Worm (Caenorhabditis elegans) whole organism, L1 larva: ENCODE data around the gene nmr-2.
A peak's percentile ranks its signal among the peaks of the same experiment; 100 is the strongest.

Experiments
- C16A3.4 ChIP-seq: fragments of 150-350 bp; optimal IDR thresholded peaks from 2 replicates; lab custom pipeline; 2014; ENCODE audit warnings: missing biosample characterization, missing genetic modification characterization
- C34B4.2 ChIP-seq: sonication (generic microtip); optimal IDR thresholded peaks from 2 replicates; lab custom pipeline; 2017; ENCODE audit warnings: mild to moderate bottlenecking, missing genetic modification characterization, missing compliant biosample characterization
- F16B12.6 ChIP-seq: fragments of 150-350 bp; optimal IDR thresholded peaks from 2 replicates; lab custom pipeline; 2014; ENCODE audit warnings: missing biosample characterization, missing genetic modification characterization
- Y116A8C.19 ChIP-seq: sonication (generic microtip); optimal IDR thresholded peaks from 2 replicates; lab custom pipeline; 2016; ENCODE audit warnings: missing compliant biosample characterization, missing genetic modification characterization, borderline replicate concordance
- aha-1 ChIP-seq: fragments of 150-350 bp; optimal IDR thresholded peaks from 2 replicates; lab custom pipeline; 2014; ENCODE audit warnings: missing biosample characterization, missing genetic modification characterization
- blmp-1 ChIP-seq: fragments of 150-350 bp; optimal IDR thresholded peaks from 2 replicates; lab custom pipeline; 2014; ENCODE audit warnings: missing biosample characterization, missing genetic modification characterization
- ceh-63 ChIP-seq: fragments of 200-800 bp; sonication (Bioruptor generic); optimal IDR thresholded peaks from 2 replicates; lab custom pipeline; 2018; ENCODE audit warnings: mild to moderate bottlenecking, missing genetic modification characterization, missing compliant biosample characterization
- ceh-82 ChIP-seq, 3 experiments: fragments of 150-350 bp in 1 of 3; sonication (generic microtip) in 2 of 3; optimal IDR thresholded peaks; 2 replicates each; lab custom pipeline; 2014 to 2017; ENCODE audit warnings: missing biosample characterization in 3 of 3, missing genetic modification characterization in 3 of 3
- dpl-1 ChIP-seq, 3 experiments: fragments of 150-350 bp in 2 of 3; sonication (generic microtip) in 1 of 3; optimal IDR thresholded peaks; 2 replicates each; lab custom pipeline; 2014 to 2017; ENCODE audit warnings: missing biosample characterization in 3 of 3, missing genetic modification characterization in 3 of 3, missing genetic modification reagents in 3 of 3
- dsc-1 ChIP-seq: sonication (generic microtip); optimal IDR thresholded peaks from 2 replicates; lab custom pipeline; 2016; ENCODE audit warnings: mild to moderate bottlenecking, missing genetic modification characterization, missing compliant biosample characterization
- efl-1 ChIP-seq, 4 experiments: fragments of 150-350 bp; optimal IDR thresholded peaks in 3 of 4; peaks in 1 of 4; 1 replicate in 1 of 4; 2 replicates in 3 of 4; lab custom pipeline; 2014; ENCODE audit warnings: missing biosample characterization in 2 of 4, missing genetic modification characterization in 2 of 4, missing genetic modification reagents in 2 of 4
- elt-2 ChIP-seq: sonication (generic microtip); optimal IDR thresholded peaks from 2 replicates; lab custom pipeline; 2016; ENCODE audit warnings: missing genetic modification characterization, mild to moderate bottlenecking, inconsistent platforms, missing compliant biosample characterization, missing genetic modification reagents
- elt-3 ChIP-seq, 6 experiments: fragments of 150-350 bp in 1 of 6; sonication (generic microtip); optimal IDR thresholded peaks; 2 replicates each; lab custom pipeline; 2017 to 2018; ENCODE audit warnings: missing biosample characterization in 6 of 6, missing genetic modification characterization in 6 of 6, inconsistent platforms in 1 of 6
- fkh-8 ChIP-seq: sonication (generic microtip); optimal IDR thresholded peaks from 2 replicates; lab custom pipeline; 2016; ENCODE audit warnings: mild to moderate bottlenecking, missing genetic modification characterization, missing compliant biosample characterization
- fos-1 ChIP-seq: fragments of 150-350 bp; optimal IDR thresholded peaks from 2 replicates; lab custom pipeline; 2014; ENCODE audit warnings: missing biosample characterization, missing genetic modification characterization
- grh-1 ChIP-seq: fragments of 200-800 bp; sonication (Bioruptor generic); IDR thresholded peaks from 2 replicates; pipeline ENCODE4 v1.3.6; 2022; ENCODE audit warnings: missing genetic modification reagents, missing genetic modification characterization, missing compliant biosample characterization
- hlh-4 ChIP-seq: sonication (generic microtip); optimal IDR thresholded peaks from 2 replicates; lab custom pipeline; 2016; ENCODE audit warnings: mild to moderate bottlenecking, missing genetic modification characterization, missing compliant biosample characterization
- irx-1 ChIP-seq: sonication (generic microtip); optimal IDR thresholded peaks from 2 replicates; lab custom pipeline; 2016; ENCODE audit warnings: missing genetic modification characterization, missing compliant biosample characterization
- lin-13 ChIP-seq: fragments of 150-350 bp; optimal IDR thresholded peaks from 2 replicates; lab custom pipeline; 2014; ENCODE audit warnings: missing biosample characterization, missing genetic modification reagents, missing genetic modification characterization
- lin-15B ChIP-seq: fragments of 150-350 bp; sonication (generic microtip); optimal IDR thresholded peaks from 3 replicates; lab custom pipeline; 2014; ENCODE audit warnings: missing biosample characterization, missing genetic modification characterization
- lin-35 ChIP-seq, 2 experiments: fragments of 150-350 bp; optimal IDR thresholded peaks; 2 replicates each; lab custom pipeline; 2014; ENCODE audit warnings: missing biosample characterization in 2 of 2, missing genetic modification characterization in 2 of 2, missing genetic modification reagents in 2 of 2
- lsy-2 ChIP-seq, 2 experiments: fragments of 150-350 bp; optimal IDR thresholded peaks; 2 replicates each; lab custom pipeline; 2014; ENCODE audit warnings: missing biosample characterization in 2 of 2, missing genetic modification characterization in 2 of 2
- mab-9 ChIP-seq: fragments of 200-800 bp; sonication (Bioruptor generic); IDR thresholded peaks from 2 replicates; pipeline ENCODE4 v1.3.6; 2022; ENCODE audit warnings: missing genetic modification reagents, missing genetic modification characterization, missing compliant biosample characterization
- mef-2 ChIP-seq: fragments of 150-350 bp; optimal IDR thresholded peaks from 2 replicates; lab custom pipeline; 2014; ENCODE audit warnings: missing biosample characterization, missing genetic modification characterization
- mep-1 ChIP-seq: fragments of 150-350 bp; optimal IDR thresholded peaks from 2 replicates; lab custom pipeline; 2014; ENCODE audit warnings: missing biosample characterization, missing genetic modification characterization
- nhr-12 ChIP-seq: sonication (generic microtip); optimal IDR thresholded peaks from 2 replicates; lab custom pipeline; 2017; ENCODE audit warnings: missing biosample characterization, missing genetic modification characterization
- nhr-19 ChIP-seq: fragments of 200-800 bp; sonication (Bioruptor generic); conservative IDR thresholded peaks from 2 replicates; pipeline ENCODE4 v1.3.6; 2022; ENCODE audit warnings: missing genetic modification characterization, missing compliant biosample characterization
- nhr-20 ChIP-seq: sonication (generic microtip); optimal IDR thresholded peaks from 2 replicates; lab custom pipeline; 2016; ENCODE audit warnings: mild to moderate bottlenecking, missing genetic modification characterization, missing compliant biosample characterization
- nhr-47 ChIP-seq: sonication (generic microtip); optimal IDR thresholded peaks from 2 replicates; lab custom pipeline; 2016; ENCODE audit warnings: mild to moderate bottlenecking, missing genetic modification characterization, moderate library complexity, missing compliant biosample characterization
- nhr-71 ChIP-seq: sonication (generic microtip); optimal IDR thresholded peaks from 2 replicates; lab custom pipeline; 2016; ENCODE audit warnings: mild to moderate bottlenecking, missing genetic modification characterization, moderate library complexity, missing compliant biosample characterization
- nhr-77 ChIP-seq: fragments of 150-350 bp; optimal IDR thresholded peaks from 2 replicates; lab custom pipeline; 2014; ENCODE audit warnings: missing biosample characterization, missing genetic modification characterization
- nhr-84 ChIP-seq: sonication (generic microtip); optimal IDR thresholded peaks from 2 replicates; lab custom pipeline; 2017; ENCODE audit warnings: missing biosample characterization, missing genetic modification characterization
- nhr-85 ChIP-seq: sonication (generic microtip); peaks from one replicate; lab custom pipeline; 2016; ENCODE audit warnings: missing genetic modification characterization, inconsistent platforms, missing compliant biosample characterization
- nhr-90 ChIP-seq: sonication (generic microtip); optimal IDR thresholded peaks from 2 replicates; lab custom pipeline; 2016; ENCODE audit warnings: mild to moderate bottlenecking, missing genetic modification characterization, missing compliant biosample characterization; ENCODE audit not compliant: poor library complexity
- rnt-1 ChIP-seq: sonication (generic microtip); optimal IDR thresholded peaks from 2 replicates; lab custom pipeline; 2016; ENCODE audit warnings: mild to moderate bottlenecking, missing genetic modification characterization, moderate library complexity, missing compliant biosample characterization
- skn-1 ChIP-seq: fragments of 150-350 bp; optimal IDR thresholded peaks from 2 replicates; lab custom pipeline; 2014; ENCODE audit warnings: missing biosample characterization, missing genetic modification characterization
- snu-23 ChIP-seq: sonication (generic microtip); optimal IDR thresholded peaks from 2 replicates; lab custom pipeline; 2016; ENCODE audit warnings: missing genetic modification characterization, missing compliant biosample characterization
- sox-4 ChIP-seq: sonication (generic microtip); optimal IDR thresholded peaks from 2 replicates; lab custom pipeline; 2016; ENCODE audit warnings: missing genetic modification characterization, missing compliant biosample characterization
- swsn-7 ChIP-seq: sonication (generic microtip); optimal IDR thresholded peaks from 2 replicates; lab custom pipeline; 2016; ENCODE audit warnings: missing genetic modification characterization, missing compliant biosample characterization
- tbx-2 ChIP-seq: sonication (generic microtip); optimal IDR thresholded peaks from 2 replicates; lab custom pipeline; 2016; ENCODE audit warnings: missing genetic modification characterization, missing compliant biosample characterization
- tlp-1 ChIP-seq: fragments of 150-350 bp; optimal IDR thresholded peaks from 2 replicates; lab custom pipeline; 2014; ENCODE audit warnings: missing biosample characterization, missing genetic modification characterization
- unc-62 ChIP-seq: fragments of 150-350 bp; optimal IDR thresholded peaks from 2 replicates; lab custom pipeline; 2014; ENCODE audit warnings: missing biosample characterization, missing genetic modification reagents, missing genetic modification characterization
- unc-98 ChIP-seq: fragments of 200-800 bp; sonication (Bioruptor generic); IDR thresholded peaks from 2 replicates; pipeline ENCODE4 v1.3.6; 2022; ENCODE audit warnings: missing genetic modification characterization, missing compliant biosample characterization
- xbp-1 ChIP-seq: sonication (generic microtip); optimal IDR thresholded peaks from 2 replicates; lab custom pipeline; 2016; ENCODE audit warnings: missing genetic modification characterization, missing compliant biosample characterization
- ztf-4 ChIP-seq: fragments of 150-350 bp; optimal IDR thresholded peaks from 2 replicates; lab custom pipeline; 2014; ENCODE audit warnings: missing biosample characterization, missing genetic modification characterization

Gene nmr-2

ce11 chrV:14993620-14994019, 17.8 kb downstream of the nmr-2 start, which contains the start of gene fil-1:
fil-1 (plus strand) TSS chrV:14993838.
- peak; percentile 68 for TF ChIP-seq elt-2 (tag; lab: Kevin White, UChicago)
- peak in 1 of 2 experiments; percentile 17 for TF ChIP-seq lin-35 (GFP tag; optimal IDR thresholded peaks at IDR 0.05; lab: Kevin White, UChicago)
- no peak for TF ChIP-seq unc-98
- TF ChIP-seq nhr-20 (tag; lab: Kevin White, UChicago) = peak; percentile 30

ce11 chrV:14992627-14993117, 18.8 kb downstream of the nmr-2 start, which contains the start of gene T01C3.3:
T01C3.3 (minus strand) TSS chrV:14992677.
- TF ChIP-seq mef-2 (tag; lab: Kevin White, UChicago) = no peak
- no peak for TF ChIP-seq F16B12.6 (tag; lab: Kevin White, UChicago)

ce11 chrV:14991489-14991888, 20.0 kb downstream of the nmr-2 start:
- TF ChIP-seq sox-4 (tag; lab: Kevin White, UChicago) (no peak), efl-1 (optimal IDR thresholded peaks at IDR 0.05; lab: Kevin White, UChicago) (no peak), efl-1 (GFP tag; optimal IDR thresholded peaks at IDR 0.05 in 1 of 2; lab: Kevin White, UChicago) (peak in 1 of 2 experiments; percentile 45)

- no peak for TF ChIP-seq nhr-84 (tag; lab: Kevin White, UChicago)
- TF ChIP-seq tlp-1 (tag; lab: Kevin White, UChicago) = no peak
- TF ChIP-seq rnt-1 = peak; percentile 40
- peak; percentile 53 to 74 for TF ChIP-seq lsy-2 (tag; optimal IDR thresholded peaks at IDR 0.05; lab: Kevin White, UChicago)
- TF ChIP-seq snu-23 (GFP tag; lab: Kevin White, UChicago) = peak; percentile 56
- TF ChIP-seq aha-1 = no peak
- TF ChIP-seq lin-35 (GFP tag; optimal IDR thresholded peaks at IDR 0.05; lab: Kevin White, UChicago) = peak; percentile 82 to 92
- no peak for TF ChIP-seq sox-4 (tag; lab: Kevin White, UChicago)
- TF ChIP-seq C16A3.4 = peak; percentile 18
- TF ChIP-seq ceh-63 (GFP tag; lab: Kevin White, UChicago) = no peak
- TF ChIP-seq ztf-4 (tag; lab: Kevin White, UChicago) = no peak
- TF ChIP-seq nhr-12 = no peak
- no peak for TF ChIP-seq grh-1 (GFP tag; lab: Robert Waterston, UW)
- TF ChIP-seq nhr-47 = peak; percentile 48
- TF ChIP-seq fos-1 (tag; lab: Kevin White, UChicago) = no peak
- TF ChIP-seq hlh-4 = no peak
- no peak for TF ChIP-seq lin-13
- TF ChIP-seq tbx-2 (tag; lab: Kevin White, UChicago) = peak; percentile 22
- peak; percentile 25 for TF ChIP-seq dsc-1 (tag; lab: Kevin White, UChicago)
- peak; percentile 26 to 86 for TF ChIP-seq efl-1 (optimal IDR thresholded peaks at IDR 0.05; lab: Kevin White, UChicago)
- peak; percentile 87 to 98 for TF ChIP-seq efl-1 (GFP tag; optimal IDR thresholded peaks at IDR 0.05 in 1 of 2; lab: Kevin White, UChicago)
- TF ChIP-seq elt-3 (tag; optimal IDR thresholded peaks at IDR 0.05; lab: Kevin White, UChicago) = peak in 1 of 6 experiments; percentile 7
- peak; percentile 35 for TF ChIP-seq nhr-20 (tag; lab: Kevin White, UChicago)
- TF ChIP-seq nhr-85 (tag; lab: Kevin White, UChicago) = peak; percentile 4
- no peak for TF ChIP-seq Y116A8C.19 (tag; lab: Kevin White, UChicago)
- TF ChIP-seq dpl-1 (GFP tag; optimal IDR thresholded peaks at IDR 0.05; lab: Kevin White, UChicago) = peak; percentile 76 to 89 (median 85)
- no peak for TF ChIP-seq mab-9
- TF ChIP-seq lin-15B (tag; lab: Kevin White, UChicago) = peak; percentile 24
- peak; percentile 23 for TF ChIP-seq skn-1
- peak; percentile 50 for TF ChIP-seq nhr-71
- peak; percentile 43 for TF ChIP-seq swsn-7 (tag; lab: Kevin White, UChicago)
- TF ChIP-seq nhr-90 (tag; lab: Kevin White, UChicago) = peak; percentile 16
- peak; percentile 33 for TF ChIP-seq xbp-1
- no peak for TF ChIP-seq unc-98
- peak; percentile 17 for TF ChIP-seq F16B12.6 (tag; lab: Kevin White, UChicago)
- peak; percentile 9; the same call in 1 of the 2 replicates for TF ChIP-seq nhr-19 (GFP tag; lab: Robert Waterston, UW)
- TF ChIP-seq irx-1 (tag; lab: Kevin White, UChicago) = no peak
- no peak for TF ChIP-seq mep-1 (tag; lab: Kevin White, UChicago)
- no peak for TF ChIP-seq blmp-1 (tag; lab: Kevin White, UChicago)
- no peak for TF ChIP-seq nhr-77 (tag; lab: Kevin White, UChicago)
- peak in 2 of 3 experiments; percentile 29 to 44 for TF ChIP-seq ceh-82 (tag; optimal IDR thresholded peaks at IDR 0.05; lab: Kevin White, UChicago)
- no peak for TF ChIP-seq fkh-8 (tag; lab: Kevin White, UChicago)
- TF ChIP-seq unc-62 (GFP tag; lab: Kevin White, UChicago) = no peak
- no peak for TF ChIP-seq C34B4.2 (tag; lab: Kevin White, UChicago)
Measured at ce11 chrV:14990843-14991242, 20.6 kb downstream of the nmr-2 start, which contains the start of the genes cdt-2 and T01C3.2. cdt-2 (minus strand) TSS chrV:14991126. T01C3.2 (plus strand) TSS chrV:14991168.
